Worm (Caenorhabditis elegans) whole organism, L1 larva: ENCODE measurements around the gene znf-593.
A peak's percentile ranks its signal among the peaks of the same experiment; 100 is the strongest.

Experiments
- F16B12.6 ChIP-seq: fragments of 150-350 bp; optimal IDR thresholded peaks from 2 replicates; lab custom pipeline; 2014; ENCODE audit warnings: missing biosample characterization, missing genetic modification characterization
- Y116A8C.19 ChIP-seq: sonication (generic microtip); optimal IDR thresholded peaks from 2 replicates; lab custom pipeline; 2016; ENCODE audit warnings: missing compliant biosample characterization, missing genetic modification characterization, borderline replicate concordance
- alr-1 ChIP-seq: fragments of 200-800 bp; sonication (Bioruptor generic); optimal IDR thresholded peaks from 2 replicates; lab custom pipeline; 2018; ENCODE audit warnings: borderline replicate concordance, mild to moderate bottlenecking, missing genetic modification characterization, missing compliant biosample characterization
- aly-2 ChIP-seq: fragments of 150-350 bp; optimal IDR thresholded peaks from 2 replicates; lab custom pipeline; 2014; ENCODE audit warnings: missing biosample characterization, missing genetic modification characterization
- blmp-1 ChIP-seq: fragments of 150-350 bp; optimal IDR thresholded peaks from 2 replicates; lab custom pipeline; 2014; ENCODE audit warnings: missing biosample characterization, missing genetic modification characterization
- ceh-90 ChIP-seq: sonication (generic microtip); optimal IDR thresholded peaks from 2 replicates; lab custom pipeline; 2016; ENCODE audit warnings: missing genetic modification characterization, missing compliant biosample characterization
- ces-1 ChIP-seq: fragments of 150-350 bp; optimal IDR thresholded peaks from 2 replicates; lab custom pipeline; 2014; ENCODE audit warnings: missing biosample characterization, missing genetic modification reagents, missing genetic modification characterization
- dpl-1 ChIP-seq, 3 experiments: fragments of 150-350 bp in 2 of 3; sonication (generic microtip) in 1 of 3; optimal IDR thresholded peaks; 2 replicates each; lab custom pipeline; 2014 to 2017; ENCODE audit warnings: missing biosample characterization in 3 of 3, missing genetic modification characterization in 3 of 3, missing genetic modification reagents in 3 of 3
- dsc-1 ChIP-seq: sonication (generic microtip); optimal IDR thresholded peaks from 2 replicates; lab custom pipeline; 2016; ENCODE audit warnings: mild to moderate bottlenecking, missing genetic modification characterization, missing compliant biosample characterization
- efl-1 ChIP-seq, 4 experiments: fragments of 150-350 bp; optimal IDR thresholded peaks in 3 of 4; peaks in 1 of 4; 1 replicate in 1 of 4; 2 replicates in 3 of 4; lab custom pipeline; 2014; ENCODE audit warnings: missing biosample characterization in 2 of 4, missing genetic modification characterization in 2 of 4, missing genetic modification reagents in 2 of 4
- egl-13 ChIP-seq: sonication (generic microtip); optimal IDR thresholded peaks from 2 replicates; lab custom pipeline; 2016; ENCODE audit warnings: missing genotype, missing genetic modification reagents, missing genetic modification characterization, missing compliant biosample characterization
- egl-27 ChIP-seq, 2 experiments: fragments of 150-350 bp in 1 of 2; sonication (generic microtip); optimal IDR thresholded peaks; 3 replicates each; lab custom pipeline; 2017 to 2018; ENCODE audit warnings: missing biosample characterization in 2 of 2, missing genetic modification characterization in 2 of 2, missing genetic modification reagents in 2 of 2
- elt-2 ChIP-seq: sonication (generic microtip); optimal IDR thresholded peaks from 2 replicates; lab custom pipeline; 2016; ENCODE audit warnings: missing genetic modification characterization, mild to moderate bottlenecking, inconsistent platforms, missing compliant biosample characterization, missing genetic modification reagents
- ets-5 ChIP-seq: fragments of 200-800 bp; sonication (Bioruptor generic); IDR thresholded peaks from 2 replicates; pipeline ENCODE4 v1.3.6; 2022; ENCODE audit warnings: missing genetic modification characterization, missing compliant biosample characterization
- fkh-4 ChIP-seq: sonication (generic microtip); optimal IDR thresholded peaks from 2 replicates; lab custom pipeline; 2016; ENCODE audit warnings: missing compliant biosample characterization, missing genetic modification characterization, borderline replicate concordance
- fos-1 ChIP-seq: fragments of 150-350 bp; optimal IDR thresholded peaks from 2 replicates; lab custom pipeline; 2014; ENCODE audit warnings: missing biosample characterization, missing genetic modification characterization
- grh-1 ChIP-seq: fragments of 200-800 bp; sonication (Bioruptor generic); IDR thresholded peaks from 2 replicates; pipeline ENCODE4 v1.3.6; 2022; ENCODE audit warnings: missing genetic modification reagents, missing genetic modification characterization, missing compliant biosample characterization
- hlh-17 ChIP-seq: fragments of 200-800 bp; sonication (Bioruptor generic); optimal IDR thresholded peaks from 2 replicates; lab custom pipeline; 2018; ENCODE audit warnings: missing genetic modification characterization, mild to moderate bottlenecking, missing compliant biosample characterization, moderate library complexity, borderline replicate concordance
- jun-1 ChIP-seq: fragments of 150-350 bp; optimal IDR thresholded peaks from 2 replicates; lab custom pipeline; 2014; ENCODE audit warnings: missing biosample characterization, missing genetic modification reagents, missing genetic modification characterization
- lin-14 ChIP-seq: fragments of 200-800 bp; sonication (Bioruptor generic); optimal IDR thresholded peaks from 2 replicates; lab custom pipeline; 2018; ENCODE audit warnings: mild to moderate bottlenecking, missing genetic modification characterization, moderate library complexity, missing compliant biosample characterization
- lin-15B ChIP-seq: fragments of 150-350 bp; sonication (generic microtip); optimal IDR thresholded peaks from 3 replicates; lab custom pipeline; 2014; ENCODE audit warnings: missing biosample characterization, missing genetic modification characterization
- mab-9 ChIP-seq: fragments of 200-800 bp; sonication (Bioruptor generic); IDR thresholded peaks from 2 replicates; pipeline ENCODE4 v1.3.6; 2022; ENCODE audit warnings: missing genetic modification reagents, missing genetic modification characterization, missing compliant biosample characterization
- mdl-1 ChIP-seq, 2 experiments: fragments of 150-350 bp; optimal IDR thresholded peaks; 2 replicates each; lab custom pipeline; 2014 to 2017; ENCODE audit warnings: missing biosample characterization in 2 of 2, missing genetic modification characterization in 2 of 2, inconsistent platforms in 1 of 2
- mef-2 ChIP-seq: fragments of 150-350 bp; optimal IDR thresholded peaks from 2 replicates; lab custom pipeline; 2014; ENCODE audit warnings: missing biosample characterization, missing genetic modification characterization
- mep-1 ChIP-seq: fragments of 150-350 bp; optimal IDR thresholded peaks from 2 replicates; lab custom pipeline; 2014; ENCODE audit warnings: missing biosample characterization, missing genetic modification characterization
- nhr-11 ChIP-seq: fragments of 150-350 bp; optimal IDR thresholded peaks from 2 replicates; lab custom pipeline; 2014; ENCODE audit warnings: missing biosample characterization, missing genetic modification characterization
- nhr-19 ChIP-seq: fragments of 200-800 bp; sonication (Bioruptor generic); conservative IDR thresholded peaks from 2 replicates; pipeline ENCODE4 v1.3.6; 2022; ENCODE audit warnings: missing genetic modification characterization, missing compliant biosample characterization
- nhr-20 ChIP-seq: sonication (generic microtip); optimal IDR thresholded peaks from 2 replicates; lab custom pipeline; 2016; ENCODE audit warnings: mild to moderate bottlenecking, missing genetic modification characterization, missing compliant biosample characterization
- nhr-237 ChIP-seq: fragments of 150-350 bp; optimal IDR thresholded peaks from 2 replicates; lab custom pipeline; 2014; ENCODE audit warnings: missing biosample characterization, missing genetic modification characterization
- nhr-84 ChIP-seq: sonication (generic microtip); optimal IDR thresholded peaks from 2 replicates; lab custom pipeline; 2017; ENCODE audit warnings: missing biosample characterization, missing genetic modification characterization
- nhr-85 ChIP-seq: sonication (generic microtip); peaks from one replicate; lab custom pipeline; 2016; ENCODE audit warnings: missing genetic modification characterization, inconsistent platforms, missing compliant biosample characterization
- nhr-90 ChIP-seq: sonication (generic microtip); optimal IDR thresholded peaks from 2 replicates; lab custom pipeline; 2016; ENCODE audit warnings: mild to moderate bottlenecking, missing genetic modification characterization, missing compliant biosample characterization; ENCODE audit not compliant: poor library complexity
- pax-3 ChIP-seq: fragments of 200-800 bp; sonication (Bioruptor generic); optimal IDR thresholded peaks from 2 replicates; lab custom pipeline; 2018; ENCODE audit warnings: mild to moderate bottlenecking, missing genetic modification characterization, moderate library complexity, missing compliant biosample characterization
- pqm-1 ChIP-seq: sonication (generic microtip); optimal IDR thresholded peaks from 3 replicates; lab custom pipeline; 2017; ENCODE audit warnings: missing biosample characterization, missing genetic modification characterization
- snpc-4 ChIP-seq: fragments of 150-350 bp; optimal IDR thresholded peaks from 2 replicates; lab custom pipeline; 2014; ENCODE audit warnings: missing biosample characterization, missing genetic modification characterization
- sptf-1 ChIP-seq: fragments of 150-350 bp; optimal IDR thresholded peaks from 2 replicates; lab custom pipeline; 2014; ENCODE audit warnings: missing biosample characterization, missing genetic modification characterization
- sup-37 ChIP-seq: fragments of 200-800 bp; sonication (Bioruptor generic); optimal IDR thresholded peaks from 2 replicates; lab custom pipeline; 2018; ENCODE audit warnings: mild to moderate bottlenecking, missing genetic modification characterization, missing compliant biosample characterization
- swsn-7 ChIP-seq: sonication (generic microtip); optimal IDR thresholded peaks from 2 replicates; lab custom pipeline; 2016; ENCODE audit warnings: missing genetic modification characterization, missing compliant biosample characterization
- unc-30 ChIP-seq: sonication (generic microtip); optimal IDR thresholded peaks from 2 replicates; lab custom pipeline; 2017; ENCODE audit warnings: missing biosample characterization, missing genetic modification characterization
- unc-62 ChIP-seq: fragments of 150-350 bp; optimal IDR thresholded peaks from 2 replicates; lab custom pipeline; 2014; ENCODE audit warnings: missing biosample characterization, missing genetic modification reagents, missing genetic modification characterization
- unc-86 ChIP-seq: sonication (generic microtip); optimal IDR thresholded peaks from 2 replicates; lab custom pipeline; 2016; ENCODE audit warnings: missing genetic modification characterization, missing compliant biosample characterization
- unc-98 ChIP-seq: fragments of 200-800 bp; sonication (Bioruptor generic); IDR thresholded peaks from 2 replicates; pipeline ENCODE4 v1.3.6; 2022; ENCODE audit warnings: missing genetic modification characterization, missing compliant biosample characterization
- vab-15 ChIP-seq: sonication (generic microtip); optimal IDR thresholded peaks from 2 replicates; lab custom pipeline; 2017; ENCODE audit warnings: missing genotype, mild to moderate bottlenecking, missing genetic modification characterization, missing compliant biosample characterization
- xbp-1 ChIP-seq: sonication (generic microtip); optimal IDR thresholded peaks from 2 replicates; lab custom pipeline; 2016; ENCODE audit warnings: missing genetic modification characterization, missing compliant biosample characterization
- zag-1 ChIP-seq: fragments of 150-350 bp; optimal IDR thresholded peaks from 2 replicates; lab custom pipeline; 2014; ENCODE audit warnings: missing biosample characterization, missing genetic modification characterization
- zip-4 ChIP-seq: fragments of 200-800 bp; sonication (Bioruptor generic); optimal IDR thresholded peaks from 2 replicates; lab custom pipeline; 2018; ENCODE audit warnings: mild to moderate bottlenecking, missing genetic modification characterization, moderate library complexity, missing compliant biosample characterization
- ztf-11 ChIP-seq, 2 experiments: sonication (generic microtip); optimal IDR thresholded peaks; 2 replicates each; lab custom pipeline; 2016 to 2017; ENCODE audit warnings: missing genetic modification characterization in 2 of 2, missing biosample characterization in 1 of 2, missing compliant biosample characterization in 1 of 2
- ztf-4 ChIP-seq: fragments of 150-350 bp; optimal IDR thresholded peaks from 2 replicates; lab custom pipeline; 2014; ENCODE audit warnings: missing biosample characterization, missing genetic modification characterization

The znf-593 gene

ce11 chrIII:11946973-11947372, 28.5 kb upstream of the znf-593 start, which contains the start of gene Y56A3A.7:
Gene Y56A3A.7, minus strand, starts transcription at chrIII:11947019.
- TF ChIP-seq zip-4 (GFP tag; lab: Kevin White, UChicago) (no peak), efl-1 (optimal IDR thresholded peaks at IDR 0.05; lab: Kevin White, UChicago) (no peak), efl-1 (GFP tag; optimal IDR thresholded peaks at IDR 0.05 in 1 of 2; lab: Kevin White, UChicago) (peak in 1 of 2 experiments; percentile 79)

ce11 chrIII:11946062-11946749, 27.7 kb upstream of the znf-593 start:
- TF ChIP-seq unc-62 (GFP tag; lab: Kevin White, UChicago): no peak
- peak; percentile 100 for TF ChIP-seq egl-13 (tag; lab: Kevin White, UChicago)
- peak; percentile 95 for TF ChIP-seq nhr-19
- TF ChIP-seq dpl-1 (GFP tag; optimal IDR thresholded peaks at IDR 0.05; lab: Kevin White, UChicago): peak; percentile 69 to 80 (median 80)
- no peak for TF ChIP-seq egl-27 (tag; optimal IDR thresholded peaks at IDR 0.05; lab: Kevin White, UChicago)
- TF ChIP-seq zip-4 (GFP tag; lab: Kevin White, UChicago): peak; percentile 91
- peak; percentile 82 for TF ChIP-seq lin-15B (tag; lab: Kevin White, UChicago)
- TF ChIP-seq alr-1 (tag; lab: Kevin White, UChicago): no peak
- TF ChIP-seq fos-1 (tag; lab: Kevin White, UChicago): peak; percentile 66
- peak; percentile 97 for TF ChIP-seq swsn-7 (tag; lab: Kevin White, UChicago)
- TF ChIP-seq mef-2 (tag; lab: Kevin White, UChicago): peak; percentile 32
- TF ChIP-seq F16B12.6: peak; percentile 61
- peak; percentile 82 for TF ChIP-seq grh-1 (GFP tag; lab: Robert Waterston, UW)
- TF ChIP-seq vab-15 (tag; lab: Kevin White, UChicago): peak; percentile 91
- TF ChIP-seq lin-14 (GFP tag; lab: Kevin White, UChicago): peak; percentile 93
- peak; percentile 100 for TF ChIP-seq ceh-90 (tag; lab: Kevin White, UChicago)
- TF ChIP-seq elt-2 (tag; lab: Kevin White, UChicago): peak; percentile 90
- TF ChIP-seq mab-9: peak; percentile 97
- no peak for TF ChIP-seq pqm-1 (tag; lab: Kevin White, UChicago)
- peak; percentile 99 for TF ChIP-seq nhr-85 (tag; lab: Kevin White, UChicago)
- TF ChIP-seq jun-1: peak; percentile 69
- peak; percentile 99 for TF ChIP-seq Y116A8C.19
- peak; percentile 88 for TF ChIP-seq mep-1 (tag; lab: Kevin White, UChicago)
- no peak for TF ChIP-seq ets-5
- peak; percentile 93 for TF ChIP-seq sup-37
- TF ChIP-seq blmp-1: peak; percentile 60
- peak; percentile 81 for TF ChIP-seq snpc-4 (tag; lab: Kevin White, UChicago)
- TF ChIP-seq ztf-11 (tag; optimal IDR thresholded peaks at IDR 0.05; lab: Kevin White, UChicago): peak in 1 of 2 experiments; percentile 100
- peak; percentile 64 for TF ChIP-seq nhr-11 (tag; lab: Kevin White, UChicago)
- TF ChIP-seq nhr-90 (tag; lab: Kevin White, UChicago): peak; percentile 99
- TF ChIP-seq efl-1 (optimal IDR thresholded peaks at IDR 0.05; lab: Kevin White, UChicago): peak; percentile 77 to 84
- peak; percentile 82 to 97 for TF ChIP-seq efl-1 (GFP tag; optimal IDR thresholded peaks at IDR 0.05 in 1 of 2; lab: Kevin White, UChicago)
- no peak for TF ChIP-seq unc-30
- peak; percentile 99 for TF ChIP-seq dsc-1
- TF ChIP-seq zag-1 (tag; lab: Kevin White, UChicago): peak; percentile 60
- peak; percentile 97 for TF ChIP-seq xbp-1 (tag; lab: Kevin White, UChicago)
- peak in 1 of 2 experiments; percentile 62 for TF ChIP-seq mdl-1 (tag; optimal IDR thresholded peaks at IDR 0.05; lab: Kevin White, UChicago)
- peak; percentile 22 for TF ChIP-seq nhr-84 (tag; lab: Kevin White, UChicago)
- peak; percentile 98 for TF ChIP-seq unc-98
- peak; percentile 96 for TF ChIP-seq nhr-20
- peak; percentile 100 for TF ChIP-seq fkh-4 (tag; lab: Kevin White, UChicago)
- TF ChIP-seq ztf-4 (tag; lab: Kevin White, UChicago): peak; percentile 77
- TF ChIP-seq hlh-17 (GFP tag; lab: Kevin White, UChicago): peak; percentile 100
- TF ChIP-seq ces-1 (GFP tag; lab: Kevin White, UChicago): no peak
- peak; percentile 96 for TF ChIP-seq unc-86 (tag; lab: Kevin White, UChicago)
- peak; percentile 79 for TF ChIP-seq aly-2 (tag; lab: Kevin White, UChicago)
- TF ChIP-seq nhr-237 (tag; lab: Kevin White, UChicago): peak; percentile 3
- peak; percentile 99 for TF ChIP-seq pax-3
- no peak for TF ChIP-seq sptf-1 (tag; lab: Kevin White, UChicago)
